Fruit fly (Drosophila melanogaster) whole organism, embryonic: Measurements from ENCODE around the gene CG4438.

Source experiments
- ATbp ChIP-seq: fragments of 200-800 bp; sonication (Bioruptor generic); optimal IDR thresholded peaks from 2 replicates; lab custom pipeline; 2017; ENCODE audit warnings: missing biosample characterization, mild to moderate bottlenecking, missing genetic modification characterization, missing genetic modification reagents
- CG3281 ChIP-seq: fragments of 200-800 bp; sonication (Bioruptor generic); optimal IDR thresholded peaks from 3 replicates; lab custom pipeline; 2017; ENCODE audit warnings: missing biosample characterization, mild to moderate bottlenecking, missing genetic modification characterization
- CG9932 ChIP-seq: fragments of 200-800 bp; sonication (Bioruptor generic); IDR thresholded peaks from 2 replicates; pipeline ENCODE4 v1.3.6; 2022; ENCODE audit warnings: missing biosample characterization, missing genetic modification characterization
- cwo ChIP-seq: fragments of 200-800 bp; sonication (Bioruptor generic); optimal IDR thresholded peaks from 3 replicates; lab custom pipeline; 2017; ENCODE audit warnings: missing biosample characterization, missing genetic modification characterization, mild to moderate bottlenecking, moderate library complexity, missing genetic modification reagents
- lov ChIP-seq, 2 experiments: fragments of 200-800 bp in 1 of 2; fragments of >200 bp in 1 of 2; sonication (Bioruptor generic) in 1 of 2; IDR thresholded peaks in 1 of 2; optimal IDR thresholded peaks in 1 of 2; 2 replicates in 1 of 2; 3 replicates in 1 of 2; pipeline versions ENCODE4 v1.3.6 to Lab custom; 2017 to 2022; ENCODE audit warnings: missing biosample characterization in 1 of 2, missing genetic modification characterization in 1 of 2
- pan ChIP-seq, 4 experiments: fragments of >200 bp in 3 of 4; fragments of 200-800 bp in 1 of 4; sonication (Bioruptor generic) in 1 of 4; optimal IDR thresholded peaks in 3 of 4; IDR thresholded peaks in 1 of 4; 2 replicates each; pipeline versions ENCODE4 v1.3.6 to Lab custom; 2017 to 2022; ENCODE audit warnings: missing biosample characterization in 2 of 4, missing genetic modification characterization in 2 of 4, mixed read lengths in 1 of 4
- ranshi ChIP-seq: fragments of 200-800 bp; sonication (Bioruptor generic); IDR thresholded peaks from 2 replicates; pipeline ENCODE4 v1.3.6; 2022; ENCODE audit warnings: missing biosample characterization, missing genetic modification characterization

dm6 chr2L:9416244-9416758 lies 18.5 kb upstream of the CG4438 start, which contains the start of gene Mco1:
- TF ChIP-seq ATbp (GFP tag; lab: Kevin White, UChicago) (no peak), cwo (no peak), CG9932 (GFP tag; lab: Robert Waterston, UW) (no peak), CG3281 (GFP tag; lab: Kevin White, UChicago) (no peak), ranshi (GFP tag; lab: Robert Waterston, UW) (no peak), pan (optimal IDR thresholded peaks at IDR 0.05; lab: Kevin White, UChicago) (no peak), pan (GFP tag; optimal IDR thresholded peaks at IDR 0.05 in 1 of 2, IDR thresholded peaks at IDR 0.05 in 1 of 2) (no peak), lov (optimal IDR thresholded peaks at IDR 0.05; lab: Kevin White, UChicago) (no peak), lov (GFP tag; IDR thresholded peaks at IDR 0.05; lab: Robert Waterston, UW) (no peak)
